Fruit fly (Drosophila melanogaster) whole organism, prepupa: ENCODE data around the gene CG31342.

Experiments used
- CG11294 ChIP-seq: fragments of 200-800 bp; sonication (Bioruptor generic); IDR thresholded peaks from 2 replicates; pipeline ENCODE4 v1.3.6; 2022; ENCODE audit warnings: missing biosample characterization, missing genetic modification characterization
- CG1621 ChIP-seq: fragments of 200-800 bp; sonication (Bioruptor generic); optimal IDR thresholded peaks from 3 replicates; lab custom pipeline; 2018; ENCODE audit warnings: missing biosample characterization, mild to moderate bottlenecking, missing genetic modification characterization
- CG6163 ChIP-seq: fragments of 200-800 bp; sonication (Bioruptor generic); IDR thresholded peaks from 3 replicates; pipeline ENCODE4 v1.3.6; 2022; ENCODE audit warnings: missing biosample characterization, missing genetic modification characterization
- CG7368 ChIP-seq: fragments of 200-800 bp; sonication (Bioruptor generic); optimal IDR thresholded peaks from 3 replicates; lab custom pipeline; 2016; ENCODE audit warnings: missing biosample characterization, missing genetic modification characterization
- Hr4 ChIP-seq: fragments of 200-800 bp; sonication (Bioruptor generic); optimal IDR thresholded peaks from 3 replicates; lab custom pipeline; 2016; ENCODE audit warnings: missing biosample characterization, missing genetic modification characterization
- Lpt ChIP-seq: fragments of 200-800 bp; sonication (Bioruptor generic); optimal IDR thresholded peaks from 3 replicates; lab custom pipeline; 2016; ENCODE audit warnings: missing biosample characterization, missing genetic modification characterization
- acj6 ChIP-seq: fragments of 200-800 bp; sonication (Bioruptor generic); optimal IDR thresholded peaks from 3 replicates; lab custom pipeline; 2016; ENCODE audit warnings: missing biosample characterization, missing genetic modification characterization
- dsx ChIP-seq: fragments of 200-800 bp; optimal IDR thresholded peaks from 3 replicates; lab custom pipeline; 2019; ENCODE audit warnings: missing biosample characterization, mild to moderate bottlenecking, missing genetic modification characterization, moderate library complexity; ENCODE audit not compliant: poor library complexity, severe bottlenecking

- TF ChIP-seq CG11294 (no peak), CG1621 (tag; lab: Kevin White, UChicago) (no peak), dsx (GFP tag; lab: Kevin White, UChicago) (no peak), CG7368 (GFP tag; lab: Kevin White, UChicago) (no peak), CG6163 (GFP tag; lab: Robert Waterston, UW) (no peak), Hr4 (no peak), acj6 (GFP tag; lab: Kevin White, UChicago) (no peak), Lpt (GFP tag; lab: Kevin White, UChicago) (no peak)
Measured at dm6 chr3R:12982982-12983633, 2.7 kb upstream of the CG31342 start.
